Fruit fly (Drosophila melanogaster): ENCODE measurements around the gene CycC.

The CycC gene

dm6 chr3R:14864819-14865218, 25.2 kb downstream of the CycC start:
- TF ChIP-seq lola (GFP tag; optimal IDR thresholded peaks at IDR 0.05) = no peak
- TF ChIP-seq h (GFP tag; optimal IDR thresholded peaks at IDR 0.05) = no peak
- TF ChIP-seq rgr (GFP tag; optimal IDR thresholded peaks at IDR 0.05) = no peak
- TF ChIP-seq Hr78 (GFP tag; optimal IDR thresholded peaks at IDR 0.05) = no peak
- TF ChIP-seq sv (GFP tag; optimal IDR thresholded peaks at IDR 0.05) = no peak
- TF ChIP-seq dsf (GFP tag; optimal IDR thresholded peaks at IDR 0.05; ENCODE audit: borderline replicate concordance) = no peak
- no peak for TF ChIP-seq br (GFP tag; optimal IDR thresholded peaks at IDR 0.05)
- TF ChIP-seq dl (GFP tag; optimal IDR thresholded peaks at IDR 0.05; ENCODE audit: insufficient read depth in 1 of 2, partially characterized antibody in 2 of 2) = no peak
- no peak for TF ChIP-seq Myc (optimal IDR thresholded peaks at IDR 0.05)
- TF ChIP-seq Dif (GFP tag; optimal IDR thresholded peaks at IDR 0.05; ENCODE audit: partially characterized antibody) = no peak
- no peak for TF ChIP-seq CrebA (GFP tag; optimal IDR thresholded peaks at IDR 0.05; ENCODE audit: borderline replicate concordance)
- no peak for TF ChIP-seq Dfd (GFP tag; optimal IDR thresholded peaks at IDR 0.05)
- TF ChIP-seq N (GFP tag; optimal IDR thresholded peaks at IDR 0.05) = no peak
- no peak for TF ChIP-seq pan (optimal IDR thresholded peaks at IDR 0.05)
- no peak for TF ChIP-seq psq (GFP tag; optimal IDR thresholded peaks at IDR 0.05)
- TF ChIP-seq sage (GFP tag; optimal IDR thresholded peaks at IDR 0.05) = no peak
- TF ChIP-seq brk (GFP tag; optimal IDR thresholded peaks at IDR 0.05) = no peak

dm6 chr3R:14853767-14854191, 36.2 kb downstream of the CycC start:
- peak; percentile 60 for TF ChIP-seq Sp1 (GFP tag; optimal IDR thresholded peaks at IDR 0.05)
- peak; percentile 40 to 61 for TF ChIP-seq dl (GFP tag; optimal IDR thresholded peaks at IDR 0.05; ENCODE audit: insufficient read depth in 1 of 2, partially characterized antibody in 2 of 2)
- TF ChIP-seq lola (GFP tag; optimal IDR thresholded peaks at IDR 0.05) = no peak
- TF ChIP-seq tai (GFP tag; optimal IDR thresholded peaks at IDR 0.05) = no peak
- TF ChIP-seq br (GFP tag; optimal IDR thresholded peaks at IDR 0.05) = peak; percentile 73
- peak; percentile 21 for TF ChIP-seq CG9705 (GFP tag; optimal IDR thresholded peaks at IDR 0.05)
- TF ChIP-seq HLH106 (tag; optimal IDR thresholded peaks at IDR 0.05) = peak; percentile 21
- peak; percentile 38 for TF ChIP-seq jim (GFP tag; optimal IDR thresholded peaks at IDR 0.05)
- TF ChIP-seq usp (GFP tag; optimal IDR thresholded peaks at IDR 0.05) = no peak
- no peak for TF ChIP-seq Hr78 (GFP tag; optimal IDR thresholded peaks at IDR 0.05)
- no peak for TF ChIP-seq Abd-B (GFP tag; optimal IDR thresholded peaks at IDR 0.05)
- TF ChIP-seq woc (GFP tag; optimal IDR thresholded peaks at IDR 0.05) = peak; percentile 9
- peak; percentile 82 for TF ChIP-seq Hr83 (GFP tag; optimal IDR thresholded peaks at IDR 0.05; ENCODE audit: poor library complexity, severe bottlenecking)
- peak; percentile 25 for TF ChIP-seq CrebA (GFP tag; optimal IDR thresholded peaks at IDR 0.05; ENCODE audit: borderline replicate concordance)
- TF ChIP-seq OdsH (GFP tag; optimal IDR thresholded peaks at IDR 0.05) = peak; percentile 69
- TF ChIP-seq foxo (GFP tag; optimal IDR thresholded peaks at IDR 0.05) = peak in 1 of 2 experiments; percentile 49
- TF ChIP-seq sage (GFP tag; optimal IDR thresholded peaks at IDR 0.05) = no peak
- TF ChIP-seq N (GFP tag; optimal IDR thresholded peaks at IDR 0.05) = no peak
- TF ChIP-seq dmrt93B (GFP tag; optimal IDR thresholded peaks at IDR 0.05) = no peak
- peak; percentile 68 for TF ChIP-seq fru (GFP tag; optimal IDR thresholded peaks at IDR 0.05)
- no peak for TF ChIP-seq dsf (GFP tag; optimal IDR thresholded peaks at IDR 0.05; ENCODE audit: borderline replicate concordance)
- TF ChIP-seq CG32264 (GFP tag; optimal IDR thresholded peaks at IDR 0.05) = no peak
- TF ChIP-seq Hnf4 (GFP tag; optimal IDR thresholded peaks at IDR 0.05) = peak; percentile 56
- peak; percentile 17 for TF ChIP-seq ey (GFP tag; optimal IDR thresholded peaks at IDR 0.05)
- no peak for TF ChIP-seq Dfd (GFP tag; optimal IDR thresholded peaks at IDR 0.05)
- peak; percentile 29 for TF ChIP-seq Rel (GFP tag; optimal IDR thresholded peaks at IDR 0.05)
- peak; percentile 45 for TF ChIP-seq Rel (tag; optimal IDR thresholded peaks at IDR 0.05)
- TF ChIP-seq Jra (GFP tag; optimal IDR thresholded peaks at IDR 0.05) = peak; percentile 35
- peak; percentile 41 for TF ChIP-seq Dif (GFP tag; optimal IDR thresholded peaks at IDR 0.05; ENCODE audit: partially characterized antibody)
- TF ChIP-seq rgr (GFP tag; optimal IDR thresholded peaks at IDR 0.05) = peak; percentile 68
- TF ChIP-seq Mio (GFP tag; optimal IDR thresholded peaks at IDR 0.05) = no peak
- no peak for TF ChIP-seq GATAd (GFP tag; optimal IDR thresholded peaks at IDR 0.05)
- peak; percentile 87 for TF ChIP-seq Vsx2 (GFP tag; optimal IDR thresholded peaks at IDR 0.05; ENCODE audit: partially characterized antibody)
- TF ChIP-seq brk (GFP tag; optimal IDR thresholded peaks at IDR 0.05) = peak; percentile 80
- no peak for TF ChIP-seq sv (GFP tag; optimal IDR thresholded peaks at IDR 0.05)
- TF ChIP-seq Myc (optimal IDR thresholded peaks at IDR 0.05) = no peak
- TF ChIP-seq pan (optimal IDR thresholded peaks at IDR 0.05) = no peak
- peak; percentile 74 for TF ChIP-seq h (GFP tag; optimal IDR thresholded peaks at IDR 0.05)
- TF ChIP-seq psq (GFP tag; optimal IDR thresholded peaks at IDR 0.05) = peak; percentile 50

Measured in whole organism, wandering third instar larva.